Worm (Caenorhabditis elegans) whole organism, mixed stage, embryonic: ENCODE measurements around the gene T22F3.7.
"Not testable (repeated sequence)": the region's sequence is repeated elsewhere in the genome, so short reads cannot be mapped to it uniquely, and the experiment has no call there.

Source experiments
- M03D4.4 ChIP-seq: sonication (generic microtip); optimal IDR thresholded peaks from 2 replicates; lab custom pipeline; 2017; ENCODE audit warnings: mild to moderate bottlenecking, missing genetic modification characterization, missing compliant biosample characterization
- bed-3 ChIP-seq: fragments of 200-800 bp; sonication (Bioruptor generic); optimal IDR thresholded peaks from 3 replicates; lab custom pipeline; 2018; ENCODE audit warnings: mild to moderate bottlenecking, missing genetic modification characterization, moderate library complexity, missing compliant biosample characterization
- blmp-1 ChIP-seq: fragments of 150-350 bp; optimal IDR thresholded peaks from 2 replicates; lab custom pipeline; 2014; ENCODE audit warnings: missing biosample characterization, missing genetic modification characterization
- ceh-39 ChIP-seq: fragments of 150-350 bp; optimal IDR thresholded peaks from 2 replicates; lab custom pipeline; 2014; ENCODE audit warnings: missing biosample characterization, missing genetic modification characterization
- ceh-43 ChIP-seq: fragments of 200-800 bp; sonication (Bioruptor generic); optimal IDR thresholded peaks from 2 replicates; lab custom pipeline; 2018; ENCODE audit warnings: mild to moderate bottlenecking, missing genetic modification characterization, moderate library complexity, missing compliant biosample characterization
- ceh-83 ChIP-seq: fragments of 200-800 bp; sonication (Bioruptor generic); optimal IDR thresholded peaks from 2 replicates; lab custom pipeline; 2018; ENCODE audit warnings: mild to moderate bottlenecking, missing genetic modification characterization, missing compliant biosample characterization
- ces-1 ChIP-seq: fragments of 150-350 bp; optimal IDR thresholded peaks from 2 replicates; lab custom pipeline; 2014; ENCODE audit warnings: missing biosample characterization, missing genetic modification reagents, missing genetic modification characterization
- cnd-1 ChIP-seq: fragments of 200-800 bp; sonication (Bioruptor generic); optimal IDR thresholded peaks from 2 replicates; lab custom pipeline; 2018; ENCODE audit warnings: mild to moderate bottlenecking, missing genetic modification characterization, missing compliant biosample characterization
- drap-1 ChIP-seq: fragments of 200-800 bp; sonication (Bioruptor generic); optimal IDR thresholded peaks from 3 replicates; lab custom pipeline; 2018; ENCODE audit warnings: mild to moderate bottlenecking, missing genetic modification characterization, missing compliant biosample characterization
- elt-1 ChIP-seq: sonication (generic microtip); optimal IDR thresholded peaks from 2 replicates; lab custom pipeline; 2017; ENCODE audit warnings: missing genetic modification characterization, mild to moderate bottlenecking, missing compliant biosample characterization, antibody characterized with exemption, moderate library complexity, borderline replicate concordance; ENCODE audit not compliant: insufficient read depth
- elt-3 ChIP-seq: fragments of 150-350 bp; optimal IDR thresholded peaks from 2 replicates; lab custom pipeline; 2014; ENCODE audit warnings: missing biosample characterization, missing genetic modification characterization
- flh-1 ChIP-seq: fragments of 200-800 bp; sonication (Bioruptor generic); optimal IDR thresholded peaks from 2 replicates; lab custom pipeline; 2018; ENCODE audit warnings: mild to moderate bottlenecking, missing genetic modification characterization, moderate library complexity, missing compliant biosample characterization
- hlh-1 ChIP-seq: fragments of 150-350 bp; optimal IDR thresholded peaks from 2 replicates; lab custom pipeline; 2014; ENCODE audit warnings: missing biosample characterization, missing genetic modification reagents, missing genetic modification characterization
- lin-13 ChIP-seq: fragments of 150-350 bp; optimal IDR thresholded peaks from 2 replicates; lab custom pipeline; 2014; ENCODE audit warnings: missing biosample characterization, missing genetic modification characterization
- lin-32 ChIP-seq: fragments of 200-800 bp; sonication (Bioruptor generic); optimal IDR thresholded peaks from 2 replicates; lab custom pipeline; 2018; ENCODE audit warnings: mild to moderate bottlenecking, missing genetic modification characterization, missing compliant biosample characterization
- lsy-2 ChIP-seq: fragments of 150-350 bp; optimal IDR thresholded peaks from 2 replicates; lab custom pipeline; 2014; ENCODE audit warnings: missing biosample characterization, missing genetic modification characterization
- mab-5 ChIP-seq: fragments of 150-350 bp; optimal IDR thresholded peaks from 2 replicates; lab custom pipeline; 2014; ENCODE audit warnings: missing biosample characterization, missing genetic modification characterization
- mep-1 ChIP-seq: fragments of 150-350 bp; optimal IDR thresholded peaks from 2 replicates; lab custom pipeline; 2017; ENCODE audit warnings: missing biosample characterization, missing genetic modification reagents, missing genetic modification characterization, inconsistent platforms
- mls-2 ChIP-seq: sonication (generic microtip); optimal IDR thresholded peaks from 2 replicates; lab custom pipeline; 2016; ENCODE audit warnings: mild to moderate bottlenecking, missing genetic modification characterization, moderate library complexity, missing compliant biosample characterization
- nhr-2 ChIP-seq: fragments of 150-350 bp; optimal IDR thresholded peaks from 2 replicates; lab custom pipeline; 2014; ENCODE audit warnings: missing biosample characterization, missing genetic modification characterization
- nhr-28 ChIP-seq: fragments of 150-350 bp; optimal IDR thresholded peaks from 2 replicates; lab custom pipeline; 2014; ENCODE audit warnings: missing biosample characterization, missing genetic modification characterization
- nhr-76 ChIP-seq: sonication (generic microtip); optimal IDR thresholded peaks from 2 replicates; lab custom pipeline; 2017; ENCODE audit warnings: missing biosample characterization, missing genetic modification characterization
- pha-4 ChIP-seq: fragments of 150-350 bp; optimal IDR thresholded peaks from 2 replicates; lab custom pipeline; 2018; ENCODE audit warnings: missing biosample characterization, missing genetic modification reagents, missing genetic modification characterization
- sem-2 ChIP-seq: fragments of 200-800 bp; sonication (Bioruptor generic); optimal IDR thresholded peaks from 2 replicates; lab custom pipeline; 2018; ENCODE audit warnings: mild to moderate bottlenecking, missing genetic modification characterization, missing compliant biosample characterization
- snpc-4 ChIP-seq: fragments of 150-350 bp; optimal IDR thresholded peaks from 2 replicates; lab custom pipeline; 2014; ENCODE audit warnings: missing biosample characterization, missing genetic modification characterization
- sptf-1 ChIP-seq: sonication (generic microtip); optimal IDR thresholded peaks from 2 replicates; lab custom pipeline; 2017; ENCODE audit warnings: mild to moderate bottlenecking, missing genetic modification characterization, moderate library complexity, missing compliant biosample characterization
- tbx-8 ChIP-seq: fragments of 200-800 bp; sonication (Bioruptor generic); optimal IDR thresholded peaks from 2 replicates; lab custom pipeline; 2018; ENCODE audit warnings: mild to moderate bottlenecking, missing genetic modification characterization, moderate library complexity, missing compliant biosample characterization
- unc-39 ChIP-seq: fragments of 150-350 bp; optimal IDR thresholded peaks from 2 replicates; lab custom pipeline; 2014; ENCODE audit warnings: missing biosample characterization, missing genetic modification characterization
- zip-8 ChIP-seq: fragments of 150-350 bp; optimal IDR thresholded peaks from 2 replicates; lab custom pipeline; 2014; ENCODE audit warnings: missing biosample characterization, missing genetic modification characterization
- ztf-11 ChIP-seq: fragments of 150-350 bp; optimal IDR thresholded peaks from 2 replicates; lab custom pipeline; 2014; ENCODE audit warnings: missing biosample characterization, missing genetic modification characterization

Gene T22F3.7

DNA sequence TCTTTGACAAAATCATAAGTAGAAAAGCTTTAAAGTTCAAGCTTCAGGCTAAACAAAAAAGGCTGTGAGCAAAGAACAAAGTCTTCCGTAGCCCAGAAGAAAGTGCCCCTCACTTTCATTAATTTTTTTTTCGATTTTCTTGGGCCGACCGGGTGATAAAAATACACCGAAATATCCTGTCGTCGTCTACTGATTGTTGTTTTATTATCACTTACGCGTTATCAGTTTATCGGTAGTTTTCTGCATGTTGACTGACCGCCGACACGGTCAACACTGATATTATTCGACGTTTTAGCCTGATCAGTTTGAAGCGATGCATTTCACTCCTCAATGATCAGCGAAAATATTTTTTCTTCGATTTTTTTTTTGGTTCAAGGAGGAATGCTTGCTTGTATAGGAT is 20.1 kb downstream of the T22F3.7 start:
- no peak for TF ChIP-seq lsy-2 (tag; lab: Kevin White, UChicago)
- no peak for TF ChIP-seq M03D4.4 (tag; lab: Kevin White, UChicago)
- TF ChIP-seq tbx-8: no peak
- TF ChIP-seq ceh-43 (GFP tag; lab: Kevin White, UChicago): no peak
- TF ChIP-seq snpc-4 (tag; lab: Kevin White, UChicago): no peak
- no peak for TF ChIP-seq nhr-2 (tag; lab: Kevin White, UChicago)
- TF ChIP-seq drap-1 (GFP tag; lab: Kevin White, UChicago): no peak
- TF ChIP-seq mab-5 (tag; lab: Kevin White, UChicago): no peak
- TF ChIP-seq blmp-1 (tag; lab: Kevin White, UChicago): no peak

DNA sequence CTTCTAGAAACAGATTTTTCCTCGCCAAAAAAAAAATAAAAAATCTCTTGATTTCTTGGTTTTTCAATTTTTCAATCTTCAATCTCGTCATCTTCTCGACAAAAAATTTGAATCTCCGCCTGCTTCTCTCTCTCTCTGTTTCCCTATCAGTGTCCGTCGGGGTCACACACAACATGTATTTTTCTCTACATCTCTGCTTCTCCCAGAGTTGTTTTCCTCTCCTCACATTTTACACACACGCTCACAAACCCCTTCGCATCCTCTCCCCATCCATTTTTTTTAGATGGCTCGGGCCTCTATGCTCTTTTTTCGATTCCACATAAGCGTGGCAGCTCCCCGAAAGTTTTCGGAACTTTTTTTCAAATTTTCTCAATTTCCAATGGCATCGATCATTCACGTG is 20.7 kb downstream of the T22F3.7 start:
- TF ChIP-seq cnd-1 (tag; lab: Kevin White, UChicago) (no peak), zip-8 (tag; lab: Kevin White, UChicago) (no peak), ceh-43 (GFP tag; lab: Kevin White, UChicago) (no peak), hlh-1 (tag; lab: Kevin White, UChicago) (peak; percentile 67), snpc-4 (tag; lab: Kevin White, UChicago) (no peak), mab-5 (tag; lab: Kevin White, UChicago) (no peak), tbx-8 (no peak), lsy-2 (tag; lab: Kevin White, UChicago) (peak; percentile 6), ceh-83 (GFP tag; lab: Kevin White, UChicago) (no peak), lin-32 (GFP tag; lab: Kevin White, UChicago) (no peak)

DNA sequence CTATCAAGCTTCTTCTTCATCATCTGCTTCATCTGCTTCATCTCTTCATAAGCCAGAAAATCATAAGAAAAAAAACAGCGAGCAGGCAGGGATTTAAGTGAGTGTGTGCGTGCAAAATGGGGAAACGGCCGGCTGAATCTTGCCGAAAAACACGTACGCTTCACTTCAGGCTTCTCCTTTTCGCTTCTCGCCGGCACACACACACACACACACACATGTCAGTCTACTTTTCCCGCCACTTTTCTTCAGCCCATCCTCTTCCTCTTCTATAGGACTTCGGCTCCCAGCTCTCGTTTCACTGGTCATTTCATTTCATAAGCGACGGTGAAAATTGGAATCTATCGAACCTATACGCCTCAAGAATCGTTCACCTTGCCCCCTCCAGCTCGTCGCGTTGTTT is 21.2 kb downstream of the T22F3.7 start:
- TF ChIP-seq drap-1 (GFP tag; lab: Kevin White, UChicago) (no peak), lsy-2 (tag; lab: Kevin White, UChicago) (no peak), ces-1 (no peak), nhr-76 (tag; lab: Kevin White, UChicago) (no peak), bed-3 (no peak), lin-13 (tag; lab: Kevin White, UChicago) (no peak), pha-4 (no peak), ceh-39 (tag; lab: Kevin White, UChicago) (no peak), nhr-28 (tag; lab: Kevin White, UChicago) (no peak), tbx-8 (no peak), mab-5 (tag; lab: Kevin White, UChicago) (no peak), sem-2 (GFP tag; lab: Kevin White, UChicago) (no peak), sptf-1 (tag; lab: Kevin White, UChicago) (no peak), mep-1 (tag; lab: Kevin White, UChicago) (no peak)

DNA sequence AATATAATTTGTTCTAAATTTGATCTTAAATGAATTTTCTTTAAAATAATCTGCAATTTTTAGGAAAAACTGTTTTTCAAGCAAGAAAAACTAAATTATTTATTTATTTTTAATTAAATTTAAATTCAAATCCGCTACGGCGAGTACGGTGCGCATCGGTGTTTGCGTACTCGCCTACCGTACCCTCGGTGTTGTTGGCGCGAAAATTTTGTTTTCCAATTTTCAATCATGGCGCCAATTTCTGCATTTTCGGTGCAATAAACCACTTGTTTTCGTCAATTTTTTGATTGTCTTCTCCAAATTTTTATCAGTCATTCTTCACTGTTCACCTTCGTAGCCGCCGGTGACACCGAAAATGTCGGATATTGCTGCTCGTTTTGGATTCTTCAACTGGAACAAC is 21.7 kb downstream of the T22F3.7 start, which contains the start of gene pygl-1:
Gene pygl-1, plus strand, starts transcription at position 211 of the 400 bp plus-strand sequence.
- TF ChIP-seq blmp-1 (tag; lab: Kevin White, UChicago): no peak
- no peak for TF ChIP-seq mls-2
- peak; percentile 85 for TF ChIP-seq lsy-2 (tag; lab: Kevin White, UChicago)
- no peak for TF ChIP-seq sptf-1 (tag; lab: Kevin White, UChicago)
- no peak for TF ChIP-seq ztf-11
- no peak for TF ChIP-seq flh-1
- no peak for TF ChIP-seq ceh-83 (GFP tag; lab: Kevin White, UChicago)
- no peak for TF ChIP-seq sem-2 (GFP tag; lab: Kevin White, UChicago)
- TF ChIP-seq, all 35 proteins: peak for 1

DNA sequence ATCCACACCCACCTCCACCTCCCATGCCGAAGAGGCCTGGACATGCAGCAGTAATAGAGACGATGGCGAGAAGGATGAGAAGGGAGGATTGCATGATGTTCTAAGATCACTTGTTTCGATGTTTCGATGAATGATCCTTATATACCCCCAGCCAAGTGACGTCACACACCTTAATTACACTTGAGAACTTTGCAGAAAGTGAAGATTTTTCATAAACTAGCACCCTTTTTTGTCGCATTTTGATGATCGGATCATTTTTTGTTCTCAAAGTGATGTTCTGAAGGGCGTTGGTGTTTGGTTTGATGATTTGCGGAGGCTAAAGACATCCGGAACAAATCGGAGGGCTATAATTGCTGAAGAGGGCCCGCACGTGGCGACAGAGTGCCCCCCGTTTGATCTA is 24.7 kb downstream of the T22F3.7 start, which contains the start of gene grl-27:
Gene grl-27, minus strand, starts transcription at position 101 of the 400 bp plus-strand sequence.
- TF ChIP-seq ztf-11 (no peak), elt-3 (no peak), cnd-1 (tag; lab: Kevin White, UChicago) (no peak), elt-1 (tag; lab: Kevin White, UChicago) (no peak), hlh-1 (tag; lab: Kevin White, UChicago) (no peak), ceh-83 (GFP tag; lab: Kevin White, UChicago) (no peak), tbx-8 (no peak), mls-2 (no peak), nhr-28 (tag; lab: Kevin White, UChicago) (no peak)

DNA sequence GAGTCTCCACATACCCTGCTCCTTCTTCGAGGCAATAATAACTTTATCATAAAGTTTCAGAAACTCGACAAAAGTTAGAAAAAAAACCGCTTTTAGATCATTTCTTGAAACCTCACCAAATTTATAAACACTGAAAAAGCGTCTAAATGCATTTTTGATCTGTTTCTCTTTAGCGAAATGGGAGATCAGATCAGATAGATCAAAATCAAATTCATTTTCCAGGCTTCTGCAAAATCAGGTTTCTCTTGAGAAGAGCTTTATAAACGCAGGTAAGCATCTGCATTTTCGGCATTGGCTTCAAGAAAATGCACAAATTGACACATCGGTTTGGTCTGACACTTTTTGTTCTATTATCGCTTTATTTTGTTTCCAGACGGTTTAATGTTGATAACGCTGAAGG is 28.1 kb downstream of the T22F3.7 start, which contains the start of gene F40C5.1:
Gene F40C5.1, plus strand, starts transcription at position 301 of the 400 bp plus-strand sequence.
- not testable (repeated sequence) for TF ChIP-seq unc-39 (tag; lab: Kevin White, UChicago); tbx-8; elt-3
- TF ChIP-seq, all 35 proteins: peak for 0; not testable (repeated sequence) for 35
